Worm (Caenorhabditis elegans): Measurements from ENCODE around the gene F55H2.7.

Gene F55H2.7

DNA sequence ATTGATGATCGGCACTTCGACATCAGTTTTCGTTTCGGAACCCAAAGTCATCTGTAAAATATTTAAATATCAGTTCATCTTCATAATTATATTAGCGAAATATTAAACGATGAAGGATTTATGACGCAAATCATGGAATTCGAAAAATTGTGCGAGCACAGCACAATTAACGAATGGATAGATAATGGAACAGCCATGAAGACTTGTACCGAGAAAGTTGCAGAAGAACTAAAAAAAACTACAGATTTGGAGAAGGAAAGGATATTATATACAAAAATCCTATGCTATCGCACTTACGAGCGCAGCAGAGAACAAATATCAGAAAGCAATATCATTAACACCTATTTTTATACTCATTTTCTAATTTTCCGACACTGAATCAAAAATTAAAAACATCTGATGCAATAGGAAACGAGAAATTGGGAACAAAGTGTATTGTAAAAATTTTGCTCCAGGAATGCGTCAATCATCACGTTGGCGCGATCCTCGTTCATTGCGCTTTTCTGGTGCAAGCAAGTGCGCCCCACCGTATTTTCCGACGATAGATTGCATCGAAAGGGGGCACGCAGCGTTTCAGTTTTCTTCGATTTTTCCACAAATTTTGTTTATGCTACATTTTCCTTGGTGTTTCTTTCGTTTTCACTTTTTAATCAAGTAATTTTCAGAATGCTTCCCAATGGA lies 5.5 kb upstream of the F55H2.7 start, which contains the start of the genes clu-1 and prp-40 (continued):
- TF ChIP-seq mxl-3 (GFP tag; optimal IDR thresholded peaks at IDR 0.05) (peak; percentile 35), lin-38 (GFP tag; IDR thresholded peaks at IDR 0.05) (peak; percentile 96), unc-130 (GFP tag; optimal IDR thresholded peaks at IDR 0.05) (peak; percentile 44), mdl-1 (tag; optimal IDR thresholded peaks at IDR 0.05) (peak in 1 of 2 experiments; percentile 37), zip-2 (tag; optimal IDR thresholded peaks at IDR 0.05) (peak; percentile 17), daf-8 (GFP tag; IDR thresholded peaks at IDR 0.05) (no peak), dve-1 (tag; optimal IDR thresholded peaks at IDR 0.05; ENCODE audit: insufficient read depth) (peak; percentile 90), T26A8.4 (GFP tag; IDR thresholded peaks at IDR 0.05) (peak; percentile 67), hlh-11 (tag; optimal IDR thresholded peaks at IDR 0.05) (peak; percentile 87), nhr-41 (GFP tag; IDR thresholded peaks at IDR 0.05) (no peak), ctbp-1 (GFP tag; IDR thresholded peaks at IDR 0.05) (peak; percentile 48; the same call in 1 of the 2 replicates), jun-1 (tag; optimal IDR thresholded peaks at IDR 0.05) (peak; percentile 45), lim-7 (GFP tag; IDR thresholded peaks at IDR 0.05) (no peak), vab-7 (GFP tag; IDR thresholded peaks at IDR 0.05) (peak; percentile 43; the same call in 1 of the 2 replicates), ces-1 (GFP tag; optimal IDR thresholded peaks at IDR 0.05) (no peak), nhr-25 (tag; optimal IDR thresholded peaks at IDR 0.05; ENCODE audit: borderline replicate concordance, insufficient read depth) (peak; percentile 49), lin-13 (GFP tag; optimal IDR thresholded peaks at IDR 0.05) (peak; percentile 86), D1046.2 (GFP tag; IDR thresholded peaks at IDR 0.05) (no peak), nhr-6 (tag; optimal IDR thresholded peaks at IDR 0.05) (peak; percentile 91), ZK337.2 (GFP tag; IDR thresholded peaks at IDR 0.05) (no peak), fos-1 (tag; optimal IDR thresholded peaks at IDR 0.05) (no peak), mxl-2 (GFP tag; conservative IDR thresholded peaks at IDR 0.05) (no peak), arid-1 (GFP tag; conservative IDR thresholded peaks at IDR 0.05) (peak; percentile 58; the same call in 1 of the 2 replicates), ceh-20 (GFP tag; IDR thresholded peaks at IDR 0.05) (peak; percentile 52; the same call in 1 of the 2 replicates), nhr-111 (GFP tag; optimal IDR thresholded peaks at IDR 0.05) (no peak), tra-1 (GFP tag; IDR thresholded peaks at IDR 0.05) (no peak), ceh-44 (GFP tag; IDR thresholded peaks at IDR 0.05) (0 out of 2 replicates have a peak, but pooled peaks have one; percentile 41), lin-1 (GFP tag; IDR thresholded peaks at IDR 0.05) (no peak), snpc-1.2 (GFP tag; IDR thresholded peaks at IDR 0.05) (0 out of 2 replicates have a peak, but pooled peaks have one; percentile 14), Y75B8A.6 (GFP tag; IDR thresholded peaks at IDR 0.05) (no peak), mdt-29 (GFP tag; IDR thresholded peaks at IDR 0.05) (no peak), lin-29 (GFP tag; IDR thresholded peaks at IDR 0.05) (0 out of 2 replicates have a peak, but pooled peaks have one; percentile 12), nhr-28 (tag; optimal IDR thresholded peaks at IDR 0.05) (peak; percentile 64), pqm-1 (tag; optimal IDR thresholded peaks at IDR 0.05) (no peak), pha-4 (GFP tag; IDR thresholded peaks at IDR 0.05) (peak; percentile 25; the same call in 1 of the 2 replicates), pha-4 (tag; optimal IDR thresholded peaks at IDR 0.05) (peak; percentile 78), nhr-11 (tag; optimal IDR thresholded peaks at IDR 0.05) (peak; percentile 85), spr-3 (GFP tag; optimal IDR thresholded peaks at IDR 0.05) (peak; percentile 27), gei-8 (GFP tag; optimal IDR thresholded peaks at IDR 0.05) (no peak), Y105C5A.15 (GFP tag; IDR thresholded peaks at IDR 0.05) (no peak)

DNA sequence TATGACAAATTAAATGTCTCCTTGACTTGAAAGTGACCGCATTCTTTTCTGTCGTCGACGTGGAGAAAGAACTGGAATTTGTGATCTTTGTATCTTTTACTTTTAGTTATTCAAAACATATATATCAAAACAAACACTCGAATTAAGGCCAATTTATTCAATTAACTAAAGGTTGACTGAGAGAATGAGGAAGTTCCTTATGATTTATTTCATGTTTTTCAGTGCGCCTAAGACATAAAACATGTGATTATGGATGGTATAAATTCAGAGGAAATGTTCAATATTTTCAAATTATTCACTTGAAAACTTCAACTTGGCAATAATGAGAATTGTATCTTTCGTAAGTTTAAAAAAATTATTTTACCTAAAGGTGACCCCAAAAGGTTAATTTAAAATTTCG lies 2.5 kb downstream of the F55H2.7 start, which contains the start of gene F55H2.8:
Gene F55H2.8 (plus strand): TSS at position 301 of the 400 bp plus-strand sequence.
- no peak for TF ChIP-seq F37D6.2 (tag; optimal IDR thresholded peaks at IDR 0.05)
- no peak for TF ChIP-seq daf-12 (tag; optimal IDR thresholded peaks at IDR 0.05)
- TF ChIP-seq lin-15B (tag; optimal IDR thresholded peaks at IDR 0.05): no peak
- TF ChIP-seq D1046.2 (GFP tag; IDR thresholded peaks at IDR 0.05): no peak
- no peak for TF ChIP-seq nhr-77 (tag; optimal IDR thresholded peaks at IDR 0.05)
- no peak for TF ChIP-seq nhr-41 (GFP tag; IDR thresholded peaks at IDR 0.05)
- TF ChIP-seq T26A8.4 (GFP tag; IDR thresholded peaks at IDR 0.05): no peak
- TF ChIP-seq madf-9 (GFP tag; conservative IDR thresholded peaks at IDR 0.05): no peak
- no peak for TF ChIP-seq F26F4.8 (GFP tag; conservative IDR thresholded peaks at IDR 0.05)
- no peak for TF ChIP-seq ztf-11 (tag; optimal IDR thresholded peaks at IDR 0.05)
- no peak for TF ChIP-seq ctbp-1 (GFP tag; IDR thresholded peaks at IDR 0.05)
- no peak for TF ChIP-seq ceh-62 (tag; optimal IDR thresholded peaks at IDR 0.05)
- TF ChIP-seq daf-19 (GFP tag; conservative IDR thresholded peaks at IDR 0.05): no peak
- TF ChIP-seq dmd-6 (GFP tag; IDR thresholded peaks at IDR 0.05): no peak

All from whole organism, L4 larva.